Worm (Caenorhabditis elegans): ENCODE results near the gene F17C8.7.

F17C8.7 gene

ce11 chrIII:4693281-4693680 lies 42.3 kb upstream of the F17C8.7 start, which contains the start of gene nifk-1 (continued):
- TF ChIP-seq F39B2.1 (GFP tag; IDR thresholded peaks at IDR 0.05) = no peak
- no peak for TF ChIP-seq Y79H2A.3 (GFP tag; conservative IDR thresholded peaks at IDR 0.05)
- TF ChIP-seq let-607 (tag; optimal IDR thresholded peaks at IDR 0.05) = peak in 1 of 2 experiments; percentile 22
- no peak for TF ChIP-seq akir-1 (GFP tag; optimal IDR thresholded peaks at IDR 0.05)
- TF ChIP-seq ztf-6 (GFP tag; IDR thresholded peaks at IDR 0.05) = no peak
- no peak for TF ChIP-seq ceh-100 (GFP tag; IDR thresholded peaks at IDR 0.05)
- no peak for TF ChIP-seq T07F8.4 (tag; optimal IDR thresholded peaks at IDR 0.05)
- TF ChIP-seq ztf-22 (GFP tag; optimal IDR thresholded peaks at IDR 0.05) = no peak
- peak; percentile 86 for TF ChIP-seq attf-5 (GFP tag; optimal IDR thresholded peaks at IDR 0.05)
- no peak for TF ChIP-seq die-1 (tag; optimal IDR thresholded peaks at IDR 0.05)
- no peak for TF ChIP-seq nhr-90 (tag; optimal IDR thresholded peaks at IDR 0.05)

ce11 chrIII:4693695-4694094 lies 41.8 kb upstream of the F17C8.7 start, which contains the start of gene T04A8.8:
Gene T04A8.8, plus strand, starts transcription at chrIII:4693995.
- TF ChIP-seq lag-1 (GFP tag; IDR thresholded peaks at IDR 0.05) = no peak

ce11 chrIII:4695057-4695456 lies 40.5 kb upstream of the F17C8.7 start, which contains the start of gene T04A8.7:
Gene T04A8.7, plus strand, starts transcription at chrIII:4695357.
- TF ChIP-seq ccch-3 (GFP tag; optimal IDR thresholded peaks at IDR 0.05) (no peak), ekl-4 (GFP tag; IDR thresholded peaks at IDR 0.05) (0 out of 2 replicates have a peak, but pooled peaks have one; percentile 20), ama-1 (optimal IDR thresholded peaks at IDR 0.05) (no peak), ama-1 (GFP tag; optimal IDR thresholded peaks at IDR 0.05) (peak in 1 of 2 experiments; percentile 18), F57A8.1 (GFP tag; optimal IDR thresholded peaks at IDR 0.05) (no peak), pbrm-1 (GFP tag; IDR thresholded peaks at IDR 0.05) (no peak), ztf-18 (tag; optimal IDR thresholded peaks at IDR 0.05) (peak; percentile 29)

DNA sequence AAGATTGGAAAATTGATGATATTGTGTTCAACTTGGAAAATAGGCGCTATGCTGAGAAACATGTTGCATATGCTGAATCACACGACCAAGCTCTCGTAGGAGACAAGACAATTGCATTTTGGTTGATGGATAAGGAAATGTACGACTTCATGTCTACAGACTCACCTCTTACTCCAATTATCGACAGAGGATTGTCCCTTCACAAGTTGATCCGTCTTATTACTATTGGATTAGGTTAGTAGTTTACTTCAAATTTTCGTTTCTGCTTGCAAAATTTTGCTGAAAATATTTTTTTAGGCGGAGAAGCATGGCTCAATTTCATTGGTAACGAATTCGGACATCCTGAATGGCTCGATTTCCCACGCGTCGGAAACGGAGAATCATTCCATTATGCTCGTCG lies 38.6 kb upstream of the F17C8.7 start:
- TF ChIP-seq F39B2.1 (GFP tag; IDR thresholded peaks at IDR 0.05) = no peak
- TF ChIP-seq sea-2 (GFP tag; IDR thresholded peaks at IDR 0.05) = no peak
- TF ChIP-seq D2030.7 (GFP tag; IDR thresholded peaks at IDR 0.05) = no peak
- no peak for TF ChIP-seq efl-1 (GFP tag; optimal IDR thresholded peaks at IDR 0.05)
- TF ChIP-seq F49E8.2 (tag; optimal IDR thresholded peaks at IDR 0.05; ENCODE audit: insufficient read depth) = no peak
- no peak for TF ChIP-seq mxl-1 (tag; optimal IDR thresholded peaks at IDR 0.05)
- TF ChIP-seq nfya-1 (tag; optimal IDR thresholded peaks at IDR 0.05; ENCODE audit: borderline replicate concordance, insufficient read depth) = no peak
- no peak for TF ChIP-seq akir-1 (GFP tag; optimal IDR thresholded peaks at IDR 0.05)
- TF ChIP-seq F55B11.4 (tag; optimal IDR thresholded peaks at IDR 0.05; ENCODE audit: borderline replicate concordance, insufficient read depth) = no peak

- TF ChIP-seq C17E4.6 (GFP tag; IDR thresholded peaks at IDR 0.05) (no peak), sptf-2 (GFP tag; optimal IDR thresholded peaks at IDR 0.05) (no peak), madf-3 (GFP tag; IDR thresholded peaks at IDR 0.05) (no peak), madf-6 (GFP tag; IDR thresholded peaks at IDR 0.05) (no peak), tlf-1 (GFP tag; optimal IDR thresholded peaks at IDR 0.05) (no peak)
Observed at ce11 chrIII:4697819-4698218, 37.7 kb upstream of the F17C8.7 start, which contains the start of gene dnj-18. Gene dnj-18, plus strand, starts transcription at chrIII:4698119.

DNA sequence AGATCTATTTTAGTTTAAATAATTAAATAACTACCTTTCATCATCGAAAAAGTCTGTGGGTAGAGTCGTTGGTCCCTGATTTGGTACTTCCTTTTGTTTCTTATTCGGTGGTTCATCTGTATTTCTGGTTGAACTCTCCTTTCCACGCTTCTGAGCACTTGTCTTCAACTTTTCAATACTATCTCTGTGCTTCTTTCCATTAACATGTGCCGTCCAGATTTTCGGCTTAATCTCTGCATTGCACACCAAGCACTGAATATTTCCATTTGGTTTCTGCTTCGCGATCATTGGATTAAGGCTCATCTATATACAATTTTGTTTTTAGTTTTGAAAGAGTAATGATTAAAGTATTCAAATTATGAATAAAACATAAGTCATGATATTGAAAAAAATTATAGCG lies 35.6 kb upstream of the F17C8.7 start, which contains the start of gene sel-13:
sel-13 (minus strand) TSS at position 303 of the 400 bp plus-strand sequence.
- TF ChIP-seq sdz-38 (tag; optimal IDR thresholded peaks at IDR 0.05) (no peak), aptf-3 (GFP tag; IDR thresholded peaks at IDR 0.05) (no peak), ztf-28 (GFP tag; IDR thresholded peaks at IDR 0.05) (no peak), sea-2 (GFP tag; IDR thresholded peaks at IDR 0.05) (no peak), B0035.1 (tag; optimal IDR thresholded peaks at IDR 0.05) (no peak), dpff-1 (tag; optimal IDR thresholded peaks at IDR 0.05) (no peak), snpc-3.4 (tag; optimal IDR thresholded peaks at IDR 0.05) (no peak), B0019.2 (GFP tag; conservative IDR thresholded peaks at IDR 0.05) (no peak)
